Worm (Caenorhabditis elegans) whole organism, young adult: ENCODE data around the gene F55C9.11.

Experiments
- B0035.1 ChIP-seq: sonication (generic microtip); optimal IDR thresholded peaks from 2 replicates; lab custom pipeline; 2016; ENCODE audit warnings: missing genetic modification characterization, mild to moderate bottlenecking, missing compliant biosample characterization, missing genotype, missing genetic modification reagents
- ama-1 ChIP-seq, 3 experiments: fragments of 150-350 bp in 1 of 3; sonication (generic microtip) in 2 of 3; optimal IDR thresholded peaks; 2 replicates each; lab custom pipeline; 2014 to 2018; ENCODE audit warnings: missing biosample characterization in 2 of 3, missing genetic modification characterization in 2 of 3, missing genetic modification reagents in 2 of 3
- bed-1 ChIP-seq: fragments of 200-800 bp; sonication (Bioruptor generic); IDR thresholded peaks from 2 replicates; pipeline ENCODE4 v1.3.6; 2022; ENCODE audit warnings: missing genetic modification reagents, missing genetic modification characterization, missing compliant biosample characterization
- bed-2 ChIP-seq: fragments of 200-800 bp; sonication (Bioruptor generic); IDR thresholded peaks from 2 replicates; pipeline ENCODE4 v1.3.6; 2022; ENCODE audit warnings: missing genetic modification reagents, missing genetic modification characterization, missing compliant biosample characterization
- cebp-2 ChIP-seq: fragments of 200-800 bp; sonication (Bioruptor generic); IDR thresholded peaks from 2 replicates; pipeline ENCODE4 v1.3.6; 2022; ENCODE audit warnings: missing genetic modification characterization, missing compliant biosample characterization
- nfya-1 ChIP-seq: sonication (generic microtip); optimal IDR thresholded peaks from 2 replicates; lab custom pipeline; 2017; ENCODE audit warnings: antibody characterized with exemption, missing compliant biosample characterization, missing genetic modification characterization, borderline replicate concordance; ENCODE audit not compliant: insufficient read depth
- sdz-38 ChIP-seq: sonication (generic microtip); optimal IDR thresholded peaks from 2 replicates; lab custom pipeline; 2016; ENCODE audit warnings: missing genotype, missing genetic modification characterization, missing compliant biosample characterization

ce11 chrV:19320385-19320784, 10.9 kb upstream of the F55C9.11 start, which contains the start of gene sdz-6:
- TF ChIP-seq B0035.1 (tag; lab: Kevin White, UChicago) = no peak
- no peak for TF ChIP-seq ama-1 (optimal IDR thresholded peaks at IDR 0.05; lab: Kevin White, UChicago)
- TF ChIP-seq ama-1 (GFP tag; optimal IDR thresholded peaks at IDR 0.05; lab: Kevin White, UChicago) = no peak
- TF ChIP-seq nfya-1 (tag; lab: Kevin White, UChicago) = no peak
- TF ChIP-seq bed-2 (GFP tag; lab: Robert Waterston, UW) = no peak
- TF ChIP-seq sdz-38 (tag; lab: Kevin White, UChicago) = no peak
- TF ChIP-seq cebp-2 (GFP tag; lab: Robert Waterston, UW) = no peak
- no peak for TF ChIP-seq bed-1 (GFP tag; lab: Robert Waterston, UW)
